Fruit fly (Drosophila melanogaster) whole organism, prepupa: ENCODE measurements around the gene Jon65Aii.

Source experiments
- Blimp-1 ChIP-seq: fragments of 200-800 bp; sonication (Bioruptor generic); optimal IDR thresholded peaks from 3 replicates; lab custom pipeline; 2017; ENCODE audit warnings: missing biosample characterization, missing genetic modification characterization, mild to moderate bottlenecking, moderate library complexity, missing genetic modification reagents
- CG10669 ChIP-seq: fragments of 200-800 bp; sonication (Bioruptor generic); optimal IDR thresholded peaks from 3 replicates; lab custom pipeline; 2018; ENCODE audit warnings: missing biosample characterization, mild to moderate bottlenecking, missing genetic modification characterization, moderate library complexity
- CG11294 ChIP-seq: fragments of 200-800 bp; sonication (Bioruptor generic); IDR thresholded peaks from 2 replicates; pipeline ENCODE4 v1.3.6; 2022; ENCODE audit warnings: missing biosample characterization, missing genetic modification characterization
- CG1621 ChIP-seq: fragments of 200-800 bp; sonication (Bioruptor generic); optimal IDR thresholded peaks from 3 replicates; lab custom pipeline; 2018; ENCODE audit warnings: missing biosample characterization, mild to moderate bottlenecking, missing genetic modification characterization
- CG31627 ChIP-seq: fragments of 200-800 bp; sonication (Bioruptor generic); optimal IDR thresholded peaks from 3 replicates; lab custom pipeline; 2016; ENCODE audit warnings: missing biosample characterization, missing genetic modification characterization
- CG3919 ChIP-seq: fragments of 200-800 bp; sonication (Bioruptor generic); optimal IDR thresholded peaks from 3 replicates; lab custom pipeline; 2016; ENCODE audit warnings: missing biosample characterization, missing genetic modification characterization
- CG6163 ChIP-seq: fragments of 200-800 bp; sonication (Bioruptor generic); IDR thresholded peaks from 3 replicates; pipeline ENCODE4 v1.3.6; 2022; ENCODE audit warnings: missing biosample characterization, missing genetic modification characterization
- CG6808 ChIP-seq: fragments of 200-800 bp; sonication (Bioruptor generic); optimal IDR thresholded peaks from 3 replicates; lab custom pipeline; 2017; ENCODE audit warnings: missing biosample characterization, missing genetic modification characterization, mild to moderate bottlenecking, moderate library complexity, missing genetic modification reagents
- CG6854 ChIP-seq: fragments of 200-800 bp; sonication (Bioruptor generic); optimal IDR thresholded peaks from 2 replicates; lab custom pipeline; 2017; ENCODE audit warnings: missing biosample characterization, mild to moderate bottlenecking, missing genetic modification characterization
- CG8319 ChIP-seq: fragments of 200-800 bp; sonication (Bioruptor generic); optimal IDR thresholded peaks from 3 replicates; lab custom pipeline; 2016; ENCODE audit warnings: missing biosample characterization, missing genetic modification characterization
- CG8632 ChIP-seq: fragments of 200-800 bp; sonication (Bioruptor generic); optimal IDR thresholded peaks from 3 replicates; lab custom pipeline; 2016; ENCODE audit warnings: missing biosample characterization, missing genetic modification characterization
- Eip75B ChIP-seq: fragments of 200-800 bp; sonication (Bioruptor generic); optimal IDR thresholded peaks from 3 replicates; lab custom pipeline; 2016; ENCODE audit warnings: missing biosample characterization, missing genetic modification characterization
- Eip78C ChIP-seq: fragments of 200-800 bp; sonication (Bioruptor generic); peaks from one replicate; lab custom pipeline; 2016; ENCODE audit warnings: missing biosample characterization, missing genetic modification characterization
- Hr39 ChIP-seq: fragments of 200-800 bp; sonication (Bioruptor generic); optimal IDR thresholded peaks from 2 replicates; lab custom pipeline; 2016; ENCODE audit warnings: missing biosample characterization, missing genetic modification characterization
- Met ChIP-seq: fragments of 200-800 bp; sonication (Bioruptor generic); optimal IDR thresholded peaks from 3 replicates; lab custom pipeline; 2016; ENCODE audit warnings: missing biosample characterization, missing genetic modification characterization
- OdsH ChIP-seq: fragments of 200-800 bp; sonication (Bioruptor generic); optimal IDR thresholded peaks from 3 replicates; lab custom pipeline; 2016; ENCODE audit warnings: missing biosample characterization, missing genetic modification characterization
- Smox ChIP-seq: fragments of 200-800 bp; sonication (Bioruptor generic); optimal IDR thresholded peaks from 3 replicates; lab custom pipeline; 2016; ENCODE audit warnings: missing biosample characterization, missing genetic modification characterization
- Sox15 ChIP-seq: fragments of 200-800 bp; sonication (Bioruptor generic); optimal IDR thresholded peaks from 3 replicates; lab custom pipeline; 2016; ENCODE audit warnings: missing biosample characterization, missing genetic modification characterization
- acj6 ChIP-seq: fragments of 200-800 bp; sonication (Bioruptor generic); optimal IDR thresholded peaks from 3 replicates; lab custom pipeline; 2016; ENCODE audit warnings: missing biosample characterization, missing genetic modification characterization
- esn ChIP-seq: fragments of 200-800 bp; sonication (Bioruptor generic); optimal IDR thresholded peaks from 2 replicates; lab custom pipeline; 2016; ENCODE audit warnings: missing biosample characterization, mild to moderate bottlenecking, missing genetic modification characterization, moderate library complexity
- fd59A ChIP-seq: fragments of 200-800 bp; sonication (Bioruptor generic); optimal IDR thresholded peaks from 2 replicates; lab custom pipeline; 2017; ENCODE audit warnings: missing biosample characterization, mild to moderate bottlenecking, missing genetic modification characterization, missing genetic modification reagents
- fd85E ChIP-seq: fragments of 200-800 bp; sonication (Bioruptor generic); optimal IDR thresholded peaks from 3 replicates; lab custom pipeline; 2016; ENCODE audit warnings: missing biosample characterization, missing genetic modification characterization
- lz ChIP-seq: fragments of 200-800 bp; sonication (Bioruptor generic); optimal IDR thresholded peaks from 3 replicates; lab custom pipeline; 2016; ENCODE audit warnings: missing biosample characterization, missing genetic modification characterization
- net ChIP-seq: fragments of 200-800 bp; sonication (Bioruptor generic); optimal IDR thresholded peaks from 3 replicates; lab custom pipeline; 2016; ENCODE audit warnings: missing biosample characterization, missing genetic modification characterization
- pdm3 ChIP-seq: fragments of 200-800 bp; sonication (Bioruptor generic); optimal IDR thresholded peaks from 3 replicates; lab custom pipeline; 2016; ENCODE audit warnings: missing biosample characterization, missing genetic modification characterization
- salr ChIP-seq, 2 experiments: fragments of 200-800 bp; sonication (Bioruptor generic); optimal IDR thresholded peaks; 3 replicates each; lab custom pipeline; 2016 to 2018; ENCODE audit warnings: missing biosample characterization in 2 of 2, missing genetic modification characterization in 2 of 2, mild to moderate bottlenecking in 1 of 2
- spab ChIP-seq: fragments of 200-800 bp; sonication (Bioruptor generic); optimal IDR thresholded peaks from 2 replicates; lab custom pipeline; 2017; ENCODE audit warnings: missing biosample characterization, mild to moderate bottlenecking, missing genetic modification characterization, missing genetic modification reagents
- ss ChIP-seq, 2 experiments: fragments of 200-800 bp; sonication (Bioruptor generic); optimal IDR thresholded peaks; 2 replicates in 1 of 2; 3 replicates in 1 of 2; lab custom pipeline; 2017 to 2018; ENCODE audit warnings: mild to moderate bottlenecking in 2 of 2, missing biosample characterization in 2 of 2, missing genetic modification characterization in 2 of 2, moderate library complexity in 1 of 2
- topi ChIP-seq: fragments of 200-800 bp; sonication (Bioruptor generic); optimal IDR thresholded peaks from 3 replicates; lab custom pipeline; 2016; ENCODE audit warnings: missing biosample characterization, missing genetic modification characterization
- vri ChIP-seq: fragments of 200-800 bp; sonication (Bioruptor generic); optimal IDR thresholded peaks from 3 replicates; lab custom pipeline; 2016; ENCODE audit warnings: missing biosample characterization, mild to moderate bottlenecking, missing genetic modification characterization

Jon65Aii gene

dm6 chr3L:6059062-6059708, 7.1 kb downstream of the Jon65Aii start, which contains the start of gene CG6592:
Gene CG6592 (plus strand): TSS chr3L:6059658.
- TF ChIP-seq Smox (GFP tag; lab: Kevin White, UChicago) (no peak), CG10669 (peak; percentile 20), pdm3 (GFP tag; lab: Kevin White, UChicago) (peak; percentile 5), topi (GFP tag; lab: Kevin White, UChicago) (peak; percentile 10), acj6 (GFP tag; lab: Kevin White, UChicago) (peak; percentile 20), spab (GFP tag; lab: Kevin White, UChicago) (no peak), Hr39 (peak; percentile 21), CG11294 (GFP tag; lab: Robert Waterston, UW) (no peak), CG31627 (GFP tag; lab: Kevin White, UChicago) (peak; percentile 20), esn (peak; percentile 23), CG3919 (GFP tag; lab: Kevin White, UChicago) (peak; percentile 21), Eip75B (GFP tag; lab: Kevin White, UChicago) (no peak), Eip78C (GFP tag; lab: Kevin White, UChicago) (peak; percentile 68), OdsH (GFP tag; lab: Kevin White, UChicago) (peak; percentile 9), CG1621 (tag; lab: Kevin White, UChicago) (peak; percentile 34), Met (peak; percentile 12), CG8632 (GFP tag; lab: Kevin White, UChicago) (no peak), fd59A (GFP tag; lab: Kevin White, UChicago) (peak; percentile 20), salr (GFP tag; optimal IDR thresholded peaks at IDR 0.05; lab: Kevin White, UChicago) (peak in 1 of 2 experiments; percentile 46)

- TF ChIP-seq CG3919 (GFP tag; lab: Kevin White, UChicago) (no peak), vri (GFP tag; lab: Kevin White, UChicago) (peak; percentile 74)
Observed at dm6 chr3L:6062860-6063607, 10.9 kb downstream of the Jon65Aii start, which contains the start of gene CG10472. Gene CG10472 (minus strand): TSS chr3L:6062910.

dm6 chr3L:6065881-6066389, 13.8 kb downstream of the Jon65Aii start, which contains the start of gene CG42269:
Gene CG42269 (plus strand): TSS chr3L:6066296.
- TF ChIP-seq CG6808 (GFP tag; lab: Kevin White, UChicago), result no peak
- peak; percentile 92 for TF ChIP-seq Blimp-1 (GFP tag; lab: Kevin White, UChicago)
- peak; percentile 3 for TF ChIP-seq net (GFP tag; lab: Kevin White, UChicago)
- no peak for TF ChIP-seq CG8632 (GFP tag; lab: Kevin White, UChicago)
- peak; percentile 91 for TF ChIP-seq CG6854 (GFP tag; lab: Kevin White, UChicago)
- TF ChIP-seq CG6163, result 0 out of 3 replicates have a peak, but pooled peaks have one; percentile 20
- peak; percentile 63 for TF ChIP-seq Eip78C (GFP tag; lab: Kevin White, UChicago)

dm6 chr3L:6068178-6068577, 16.1 kb downstream of the Jon65Aii start:
- TF ChIP-seq esn, result no peak
- TF ChIP-seq CG6163, result no peak
- no peak for TF ChIP-seq lz
- no peak for TF ChIP-seq fd85E (GFP tag; lab: Kevin White, UChicago)
- TF ChIP-seq CG3919 (GFP tag; lab: Kevin White, UChicago), result no peak
- no peak for TF ChIP-seq CG8319 (GFP tag; lab: Kevin White, UChicago)
- no peak for TF ChIP-seq CG10669
- TF ChIP-seq net (GFP tag; lab: Kevin White, UChicago), result no peak
- no peak for TF ChIP-seq ss (GFP tag; optimal IDR thresholded peaks at IDR 0.05; lab: Kevin White, UChicago)
- TF ChIP-seq Sox15, result no peak
- TF ChIP-seq pdm3 (GFP tag; lab: Kevin White, UChicago), result no peak
